Worm (Caenorhabditis elegans) whole organism, L3 larva: ENCODE measurements around the gene srw-33.

Experiments used
- ama-1 ChIP-seq: fragments of 150-350 bp; optimal IDR thresholded peaks from 2 replicates; lab custom pipeline; 2018
- ceh-28 ChIP-seq: fragments of 150-350 bp; optimal IDR thresholded peaks from 2 replicates; lab custom pipeline; 2014; ENCODE audit warnings: missing biosample characterization, missing genetic modification reagents, missing genetic modification characterization
- ceh-82 ChIP-seq: fragments of 150-350 bp; optimal IDR thresholded peaks from 2 replicates; lab custom pipeline; 2014; ENCODE audit warnings: missing biosample characterization, missing genetic modification characterization
- egl-27 ChIP-seq: sonication (generic microtip); optimal IDR thresholded peaks from 4 replicates; lab custom pipeline; 2017; ENCODE audit warnings: missing biosample characterization, missing genetic modification reagents, missing genetic modification characterization
- egl-5 ChIP-seq: fragments of 150-350 bp; optimal IDR thresholded peaks from 2 replicates; lab custom pipeline; 2017; ENCODE audit warnings: missing biosample characterization, missing genetic modification reagents, missing genetic modification characterization, inconsistent platforms
- elt-1 ChIP-seq: fragments of 150-350 bp; optimal IDR thresholded peaks from 2 replicates; lab custom pipeline; 2014; ENCODE audit warnings: missing biosample characterization, missing genetic modification characterization
- elt-3 ChIP-seq, 3 experiments: fragments of 150-350 bp in 1 of 3; sonication (generic microtip) in 2 of 3; optimal IDR thresholded peaks; 2 replicates in 2 of 3; 4 replicates in 1 of 3; lab custom pipeline; 2014 to 2017; ENCODE audit warnings: missing biosample characterization in 3 of 3, missing genetic modification characterization in 3 of 3
- eor-1 ChIP-seq, 2 experiments: fragments of 150-350 bp; optimal IDR thresholded peaks; 2 replicates each; lab custom pipeline; 2014 to 2018; ENCODE audit warnings: missing biosample characterization in 2 of 2, missing genetic modification characterization in 2 of 2
- fkh-10 ChIP-seq: sonication (generic microtip); optimal IDR thresholded peaks from 2 replicates; lab custom pipeline; 2017; ENCODE audit warnings: missing biosample characterization, missing genetic modification reagents, missing genetic modification characterization
- fkh-2 ChIP-seq: fragments of 150-350 bp; optimal IDR thresholded peaks from 2 replicates; lab custom pipeline; 2014; ENCODE audit warnings: missing biosample characterization, missing genetic modification reagents, missing genetic modification characterization
- fos-1 ChIP-seq: fragments of 150-350 bp; optimal IDR thresholded peaks from 2 replicates; lab custom pipeline; 2014; ENCODE audit warnings: missing biosample characterization, missing genetic modification characterization
- hmg-11 ChIP-seq: sonication (generic microtip); optimal IDR thresholded peaks from 2 replicates; lab custom pipeline; 2016; ENCODE audit warnings: missing genetic modification characterization, missing compliant biosample characterization
- lin-15B ChIP-seq: fragments of 150-350 bp; optimal IDR thresholded peaks from 2 replicates; lab custom pipeline; 2014; ENCODE audit warnings: missing biosample characterization, missing genetic modification characterization
- lin-39 ChIP-seq: fragments of 150-350 bp; optimal IDR thresholded peaks from 2 replicates; lab custom pipeline; 2018; ENCODE audit warnings: missing biosample characterization, missing genetic modification reagents, missing genetic modification characterization
- lsy-12 ChIP-seq: sonication (generic microtip); optimal IDR thresholded peaks from 2 replicates; lab custom pipeline; 2016; ENCODE audit warnings: mild to moderate bottlenecking, missing genetic modification characterization, missing compliant biosample characterization
- nhr-11 ChIP-seq: fragments of 150-350 bp; optimal IDR thresholded peaks from 2 replicates; lab custom pipeline; 2014; ENCODE audit warnings: missing biosample characterization, missing genetic modification characterization
- nhr-12 ChIP-seq: fragments of 150-350 bp; optimal IDR thresholded peaks from 2 replicates; lab custom pipeline; 2014; ENCODE audit warnings: missing biosample characterization, missing genetic modification characterization
- nhr-23 ChIP-seq: fragments of 150-350 bp; optimal IDR thresholded peaks from 2 replicates; lab custom pipeline; 2014; ENCODE audit warnings: missing biosample characterization, missing genetic modification reagents, missing genetic modification characterization
- nhr-237 ChIP-seq: fragments of 150-350 bp; optimal IDR thresholded peaks from 2 replicates; lab custom pipeline; 2014; ENCODE audit warnings: missing biosample characterization, missing genetic modification characterization
- nhr-25 ChIP-seq: sonication (generic microtip); optimal IDR thresholded peaks from 2 replicates; lab custom pipeline; 2017; ENCODE audit warnings: missing biosample characterization, missing genetic modification characterization
- nhr-28 ChIP-seq: fragments of 150-350 bp; optimal IDR thresholded peaks from 2 replicates; lab custom pipeline; 2014; ENCODE audit warnings: missing biosample characterization, missing genetic modification characterization
- nhr-43 ChIP-seq: sonication (generic microtip); optimal IDR thresholded peaks from 2 replicates; lab custom pipeline; 2016; ENCODE audit warnings: mild to moderate bottlenecking, missing genetic modification characterization, missing compliant biosample characterization; ENCODE audit not compliant: poor library complexity, severe bottlenecking
- nhr-76 ChIP-seq: fragments of 150-350 bp; sonication (generic microtip); optimal IDR thresholded peaks from 5 replicates; lab custom pipeline; 2014; ENCODE audit warnings: missing biosample characterization, missing genetic modification characterization
- nhr-77 ChIP-seq: fragments of 150-350 bp; optimal IDR thresholded peaks from 2 replicates; lab custom pipeline; 2014; ENCODE audit warnings: missing biosample characterization, missing genetic modification characterization
- pha-4 ChIP-seq: fragments of 150-350 bp; optimal IDR thresholded peaks from 2 replicates; lab custom pipeline; 2014; ENCODE audit warnings: missing biosample characterization, missing genetic modification reagents, missing genetic modification characterization
- pqm-1 ChIP-seq: fragments of 150-350 bp; optimal IDR thresholded peaks from 2 replicates; lab custom pipeline; 2017; ENCODE audit warnings: missing biosample characterization, missing genetic modification characterization, inconsistent platforms
- sea-2 ChIP-seq: fragments of 150-350 bp; sonication (generic microtip); optimal IDR thresholded peaks from 4 replicates; lab custom pipeline; 2014; ENCODE audit warnings: missing biosample characterization, missing genetic modification reagents, missing genetic modification characterization
- snpc-4 ChIP-seq: fragments of 150-350 bp; optimal IDR thresholded peaks from 2 replicates; lab custom pipeline; 2014; ENCODE audit warnings: missing biosample characterization, missing genetic modification characterization
- unc-39 ChIP-seq: sonication (generic microtip); optimal IDR thresholded peaks from 4 replicates; lab custom pipeline; 2017; ENCODE audit warnings: missing biosample characterization, missing genetic modification characterization
- unc-62 ChIP-seq: fragments of 150-350 bp; sonication (generic microtip); optimal IDR thresholded peaks from 4 replicates; lab custom pipeline; 2014; ENCODE audit warnings: missing biosample characterization, missing genetic modification reagents, missing genetic modification characterization
- zag-1 ChIP-seq: fragments of 150-350 bp; optimal IDR thresholded peaks from 2 replicates; lab custom pipeline; 2014; ENCODE audit warnings: missing biosample characterization, missing genetic modification characterization

The srw-33 gene

DNA sequence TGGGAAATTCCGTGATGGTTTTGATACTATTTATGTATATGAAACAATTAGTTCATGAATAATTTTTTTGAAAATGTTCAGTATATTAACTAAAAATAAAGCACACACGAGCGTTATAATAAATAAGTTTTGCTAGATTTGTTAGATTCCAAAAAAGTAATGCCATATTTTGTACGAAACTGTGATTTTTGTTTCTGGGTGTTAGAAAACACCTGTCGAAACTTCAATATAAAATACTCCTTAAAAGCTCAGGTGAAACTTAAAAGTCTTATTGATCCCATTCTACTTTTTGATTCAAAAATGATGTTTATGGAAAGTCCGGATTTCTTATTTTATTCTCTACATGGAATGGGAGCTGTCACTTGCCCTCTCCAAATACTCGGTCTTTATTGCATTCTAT, 35.4 kb downstream of the srw-33 start, which contains the start of gene srh-265:
Gene srh-265, plus strand, starts transcription at position 301 of the 400 bp plus-strand sequence.
- TF ChIP-seq ceh-28 (tag; lab: Kevin White, UChicago) = no peak

DNA sequence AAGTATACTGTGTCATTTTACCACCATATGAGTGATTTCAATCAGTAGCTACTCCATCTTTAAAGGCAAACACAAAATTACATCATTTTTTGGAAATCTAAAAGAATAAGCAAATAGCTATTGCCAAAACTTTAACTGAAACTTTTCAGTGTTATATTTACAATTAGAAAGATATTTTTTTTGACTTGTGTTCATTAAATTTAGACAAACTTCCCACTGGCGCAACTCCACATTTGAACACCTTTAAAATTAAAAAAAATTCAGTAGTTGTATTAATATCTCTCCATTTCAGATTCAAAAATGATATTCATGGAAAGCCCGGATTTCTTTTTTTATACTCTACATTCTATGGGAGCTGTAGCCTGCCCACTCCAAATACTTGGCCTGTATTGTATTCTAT, 37.5 kb downstream of the srw-33 start, which contains the start of gene srh-264:
Gene srh-264, plus strand, starts transcription at position 301 of the 400 bp plus-strand sequence.
- TF ChIP-seq snpc-4 (tag; lab: Kevin White, UChicago) (no peak), fkh-10 (GFP tag; lab: Kevin White, UChicago) (no peak), hmg-11 (tag; lab: Kevin White, UChicago) (no peak), nhr-43 (tag; lab: Kevin White, UChicago) (no peak), nhr-11 (no peak), eor-1 (tag; optimal IDR thresholded peaks at IDR 0.05; lab: Kevin White, UChicago) (no peak), nhr-28 (tag; lab: Kevin White, UChicago) (no peak)

DNA sequence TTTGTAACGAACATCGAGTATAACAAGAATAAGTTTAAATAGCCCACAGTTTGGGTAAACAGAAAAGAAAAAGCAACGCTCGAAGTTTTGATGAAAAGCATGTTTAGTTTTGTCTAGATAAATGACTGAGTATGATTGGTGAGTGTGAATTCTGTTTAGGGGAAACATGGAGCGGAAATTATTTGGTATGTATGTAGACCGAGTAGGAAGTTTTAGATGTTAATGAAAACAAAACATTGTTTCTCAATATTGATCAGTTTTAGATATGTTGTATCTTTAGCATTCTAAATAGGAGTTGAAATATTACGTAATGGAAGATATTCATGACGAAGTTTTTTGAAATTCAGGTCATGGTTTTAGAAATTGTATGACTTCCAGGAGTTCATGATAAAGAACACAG, 38.7 kb downstream of the srw-33 start, which contains the start of gene srbc-63:
Gene srbc-63, minus strand, starts transcription at position 101 of the 400 bp plus-strand sequence.
- no peak for TF ChIP-seq nhr-23 (tag; lab: Kevin White, UChicago)
- no peak for TF ChIP-seq nhr-43 (tag; lab: Kevin White, UChicago)
- TF ChIP-seq nhr-28 (tag; lab: Kevin White, UChicago) = no peak
- TF ChIP-seq nhr-12 (tag; lab: Kevin White, UChicago) = no peak
- no peak for TF ChIP-seq ama-1 (lab: Kevin White, UChicago)
- no peak for TF ChIP-seq fos-1 (tag; lab: Kevin White, UChicago)
- no peak for TF ChIP-seq zag-1
- no peak for TF ChIP-seq egl-5 (tag; lab: Kevin White, UChicago)
- no peak for TF ChIP-seq sea-2 (GFP tag; lab: Kevin White, UChicago)
- TF ChIP-seq unc-39 (tag; lab: Kevin White, UChicago) = no peak
- TF ChIP-seq ceh-28 (tag; lab: Kevin White, UChicago) = no peak
- TF ChIP-seq nhr-77 (tag; lab: Kevin White, UChicago) = no peak
- TF ChIP-seq hmg-11 (tag; lab: Kevin White, UChicago) = no peak
- TF ChIP-seq unc-62 (GFP tag; lab: Kevin White, UChicago) = no peak
- TF ChIP-seq nhr-237 (tag; lab: Kevin White, UChicago) = no peak
- no peak for TF ChIP-seq lin-39 (tag; lab: Kevin White, UChicago)

DNA sequence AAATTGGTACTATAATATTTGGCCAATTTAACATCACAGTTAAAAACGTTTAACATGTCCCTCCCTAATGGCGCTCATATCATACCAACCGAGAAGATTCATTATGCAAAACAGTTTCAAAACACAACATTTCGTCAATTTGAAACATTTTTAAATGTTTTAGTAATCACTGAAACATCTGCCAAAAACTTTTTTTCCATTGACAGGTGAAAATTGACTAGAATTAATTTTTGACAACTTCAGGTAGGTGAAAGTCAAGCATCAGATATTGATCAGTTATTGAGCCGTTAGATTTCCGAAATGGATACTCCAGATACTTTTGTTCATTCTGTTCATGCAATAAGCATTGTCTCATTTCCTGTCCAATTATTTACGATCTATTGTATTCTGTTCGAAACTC, 44.4 kb downstream of the srw-33 start, which contains the start of gene srh-257:
Gene srh-257, plus strand, starts transcription at position 301 of the 400 bp plus-strand sequence.
- no peak for TF ChIP-seq egl-27
- TF ChIP-seq elt-3 (tag; optimal IDR thresholded peaks at IDR 0.05; lab: Kevin White, UChicago) = no peak
- TF ChIP-seq fkh-10 (GFP tag; lab: Kevin White, UChicago) = no peak
- no peak for TF ChIP-seq lin-39 (tag; lab: Kevin White, UChicago)
- no peak for TF ChIP-seq egl-5 (tag; lab: Kevin White, UChicago)
- TF ChIP-seq nhr-23 (tag; lab: Kevin White, UChicago) = no peak
- TF ChIP-seq sea-2 (GFP tag; lab: Kevin White, UChicago) = no peak
- TF ChIP-seq nhr-12 (tag; lab: Kevin White, UChicago) = no peak
- no peak for TF ChIP-seq elt-1
- no peak for TF ChIP-seq unc-39 (tag; lab: Kevin White, UChicago)
- no peak for TF ChIP-seq ceh-28 (tag; lab: Kevin White, UChicago)
- TF ChIP-seq pha-4 (tag; lab: Kevin White, UChicago) = no peak
- no peak for TF ChIP-seq pqm-1
- TF ChIP-seq lsy-12 = no peak
- no peak for TF ChIP-seq nhr-25 (tag; lab: Kevin White, UChicago)

DNA sequence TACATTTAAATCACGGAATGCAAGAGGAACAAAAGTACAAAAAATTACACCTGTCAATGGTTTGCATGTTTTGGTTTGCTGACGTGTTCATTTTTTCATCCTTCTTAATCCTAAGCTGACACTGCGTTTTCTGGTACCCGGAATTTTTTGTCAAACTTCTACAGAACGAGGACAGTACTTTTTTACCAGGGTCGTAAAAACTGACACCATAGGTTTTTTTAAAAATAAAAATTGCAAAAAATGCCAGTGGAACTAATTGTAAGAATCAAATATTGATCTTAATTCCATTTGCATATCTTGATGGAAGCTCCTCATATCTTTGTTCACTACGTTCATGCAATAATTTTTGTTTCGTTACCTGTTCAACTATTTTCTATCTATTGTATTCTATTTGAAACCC, 46.5 kb downstream of the srw-33 start, which contains the start of gene srh-258:
Gene srh-258, plus strand, starts transcription at position 301 of the 400 bp plus-strand sequence.
- TF ChIP-seq elt-3 (tag; optimal IDR thresholded peaks at IDR 0.05; lab: Kevin White, UChicago) (no peak), ceh-82 (tag; lab: Kevin White, UChicago) (no peak), sea-2 (GFP tag; lab: Kevin White, UChicago) (no peak), lin-39 (tag; lab: Kevin White, UChicago) (no peak), nhr-77 (tag; lab: Kevin White, UChicago) (no peak), ama-1 (lab: Kevin White, UChicago) (no peak), fkh-2 (tag; lab: Kevin White, UChicago) (no peak), fkh-10 (GFP tag; lab: Kevin White, UChicago) (no peak), ceh-28 (tag; lab: Kevin White, UChicago) (no peak), hmg-11 (tag; lab: Kevin White, UChicago) (no peak), nhr-23 (tag; lab: Kevin White, UChicago) (no peak), elt-1 (no peak), unc-62 (GFP tag; lab: Kevin White, UChicago) (no peak), lin-15B (tag; lab: Kevin White, UChicago) (no peak), nhr-76 (no peak), nhr-11 (no peak)
